Fruit fly (Drosophila melanogaster) whole organism, pupa: ENCODE measurements around the gene CG46317.

ENCODE experiments used
- CG10348 ChIP-seq: fragments of 200-800 bp; sonication (Bioruptor generic); IDR thresholded peaks from 2 replicates; pipeline ENCODE4 v1.3.6; 2022; ENCODE audit warnings: missing biosample characterization, missing genetic modification characterization
- CG12605 ChIP-seq: fragments of 200-800 bp; sonication (Bioruptor generic); IDR thresholded peaks from 2 replicates; pipeline ENCODE4 v1.3.6; 2022; ENCODE audit warnings: missing biosample characterization, missing genetic modification characterization
- CG13204 ChIP-seq: fragments of 200-800 bp; sonication (Bioruptor generic); optimal IDR thresholded peaks from 2 replicates; lab custom pipeline; 2018; ENCODE audit warnings: missing biosample characterization, mild to moderate bottlenecking, missing genetic modification characterization, moderate library complexity
- CG14655 ChIP-seq: fragments of 200-800 bp; sonication (Bioruptor generic); optimal IDR thresholded peaks from 3 replicates; lab custom pipeline; 2017; ENCODE audit warnings: mild to moderate bottlenecking, missing biosample characterization, missing genetic modification reagents, missing genetic modification characterization
- CG15710 ChIP-seq: fragments of 200-800 bp; sonication (Bioruptor generic); optimal IDR thresholded peaks from 2 replicates; lab custom pipeline; 2018; ENCODE audit warnings: missing biosample characterization, mild to moderate bottlenecking, missing genetic modification characterization, moderate library complexity
- CG17806 ChIP-seq: fragments of 200-800 bp; sonication (Bioruptor generic); optimal IDR thresholded peaks from 2 replicates; lab custom pipeline; 2018; ENCODE audit warnings: missing biosample characterization, mild to moderate bottlenecking, missing genetic modification characterization, moderate library complexity
- CG32121 ChIP-seq: fragments of 200-800 bp; sonication (Bioruptor generic); IDR thresholded peaks from 2 replicates; pipeline ENCODE4 v1.3.6; 2022; ENCODE audit warnings: missing biosample characterization, missing genetic modification characterization
- CG34367 ChIP-seq: fragments of 200-800 bp; sonication (Bioruptor generic); optimal IDR thresholded peaks from 2 replicates; lab custom pipeline; 2018; ENCODE audit warnings: missing biosample characterization, mild to moderate bottlenecking, missing genetic modification characterization
- CG4496 ChIP-seq: fragments of 200-800 bp; sonication (Bioruptor generic); IDR thresholded peaks from 3 replicates; pipeline ENCODE4 v1.3.6; 2022; ENCODE audit warnings: missing biosample characterization, missing genetic modification characterization
- CG8159 ChIP-seq: fragments of 200-800 bp; sonication (Bioruptor generic); optimal IDR thresholded peaks from 3 replicates; lab custom pipeline; 2018; ENCODE audit warnings: missing biosample characterization, mild to moderate bottlenecking, missing genetic modification characterization, moderate library complexity
- CG8301 ChIP-seq: fragments of 200-800 bp; sonication (Bioruptor generic); optimal IDR thresholded peaks from 2 replicates; lab custom pipeline; 2018; ENCODE audit warnings: missing biosample characterization, mild to moderate bottlenecking, missing genetic modification characterization
- CG9948 ChIP-seq: fragments of 200-800 bp; sonication (Bioruptor generic); optimal IDR thresholded peaks from 2 replicates; lab custom pipeline; 2018; ENCODE audit warnings: missing biosample characterization, mild to moderate bottlenecking, missing genetic modification characterization, moderate library complexity
- D1 ChIP-seq: fragments of 200-800 bp; sonication (Bioruptor generic); optimal IDR thresholded peaks from 2 replicates; lab custom pipeline; 2018; ENCODE audit warnings: missing biosample characterization, mild to moderate bottlenecking, missing genetic modification characterization, moderate library complexity
- EcR ChIP-seq: fragments of 200-800 bp; sonication (Bioruptor generic); optimal IDR thresholded peaks from 3 replicates; lab custom pipeline; 2019; ENCODE audit warnings: missing biosample characterization, missing genetic modification characterization, mild to moderate bottlenecking, moderate library complexity, missing genetic modification reagents
- Ets98B ChIP-seq: fragments of 200-800 bp; sonication (Bioruptor generic); IDR thresholded peaks from 2 replicates; pipeline ENCODE4 v1.3.6; 2022; ENCODE audit warnings: missing biosample characterization, missing genetic modification characterization
- Pif1A ChIP-seq: fragments of 200-800 bp; sonication (Bioruptor generic); optimal IDR thresholded peaks from 3 replicates; lab custom pipeline; 2016; ENCODE audit warnings: missing biosample characterization, missing genetic modification characterization
- Pif1B ChIP-seq: fragments of 200-800 bp; sonication (Bioruptor generic); optimal IDR thresholded peaks from 3 replicates; lab custom pipeline; 2016; ENCODE audit warnings: missing biosample characterization, missing genetic modification characterization
- Snoo ChIP-seq: fragments of 200-800 bp; sonication (Bioruptor generic); optimal IDR thresholded peaks from 3 replicates; lab custom pipeline; 2017; ENCODE audit warnings: missing biosample characterization, mild to moderate bottlenecking, missing genetic modification characterization, inconsistent platforms
- fd96Ca ChIP-seq: fragments of 200-800 bp; sonication (Bioruptor generic); IDR thresholded peaks from 3 replicates; pipeline ENCODE4 v1.3.6; 2022; ENCODE audit warnings: missing biosample characterization, missing genetic modification characterization
- gl ChIP-seq: fragments of 200-800 bp; sonication (Bioruptor generic); optimal IDR thresholded peaks from 2 replicates; lab custom pipeline; 2018; ENCODE audit warnings: missing biosample characterization, mild to moderate bottlenecking, missing genetic modification characterization
- rn ChIP-seq: fragments of 200-800 bp; sonication (Bioruptor generic); IDR thresholded peaks from 2 replicates; pipeline ENCODE4 v1.3.6; 2022; ENCODE audit warnings: missing biosample characterization, missing genetic modification characterization

The CG46317 gene

dm6 chrX:14260863-14261262 lies at the start of gene CG46317, which contains the start of gene Tat:
Gene CG46317, plus strand, starts transcription at chrX:14261223.
Gene Tat, plus strand, starts transcription at chrX:14261223.
- TF ChIP-seq CG8159 (no peak), CG14655 (GFP tag; lab: Kevin White, UChicago) (no peak), EcR (GFP tag; lab: Kevin White, UChicago) (no peak), fd96Ca (GFP tag; lab: Robert Waterston, UW) (no peak), CG17806 (tag; lab: Kevin White, UChicago) (no peak), Pif1B (GFP tag; lab: Kevin White, UChicago) (no peak), gl (tag; lab: Kevin White, UChicago) (no peak), CG32121 (GFP tag; lab: Robert Waterston, UW) (no peak), rn (GFP tag; lab: Robert Waterston, UW) (no peak), CG34367 (tag; lab: Kevin White, UChicago) (no peak), Ets98B (no peak), CG4496 (GFP tag; lab: Robert Waterston, UW) (no peak), Pif1A (GFP tag; lab: Kevin White, UChicago) (no peak), CG8301 (no peak)

dm6 chrX:14211250-14211944 lies 49.6 kb upstream of the CG46317 start:
- TF ChIP-seq CG17806 (tag; lab: Kevin White, UChicago): no peak
- TF ChIP-seq Pif1B (GFP tag; lab: Kevin White, UChicago): peak; percentile 49
- TF ChIP-seq CG13204 (GFP tag; lab: Kevin White, UChicago): no peak
- TF ChIP-seq CG4496 (GFP tag; lab: Robert Waterston, UW): peak; percentile 30; the same call in 2 of the 3 replicates
- TF ChIP-seq gl (tag; lab: Kevin White, UChicago): no peak
- no peak for TF ChIP-seq fd96Ca (GFP tag; lab: Robert Waterston, UW)
- TF ChIP-seq CG32121 (GFP tag; lab: Robert Waterston, UW): no peak
- peak; percentile 32 for TF ChIP-seq EcR (GFP tag; lab: Kevin White, UChicago)
- TF ChIP-seq CG14655 (GFP tag; lab: Kevin White, UChicago): peak; percentile 65
- peak; percentile 9 for TF ChIP-seq CG15710 (tag; lab: Kevin White, UChicago)
- TF ChIP-seq CG12605: 0 out of 2 replicates have a peak, but pooled peaks have one; percentile 32
- peak; percentile 45 for TF ChIP-seq Pif1A (GFP tag; lab: Kevin White, UChicago)
- TF ChIP-seq rn (GFP tag; lab: Robert Waterston, UW): no peak
- peak; percentile 48 for TF ChIP-seq CG8301
- no peak for TF ChIP-seq D1 (tag; lab: Kevin White, UChicago)
- TF ChIP-seq Snoo (tag; lab: Kevin White, UChicago): no peak
- no peak; the same call in 1 of the 2 replicates for TF ChIP-seq Ets98B
- TF ChIP-seq CG9948 (tag; lab: Kevin White, UChicago): peak; percentile 48
- peak; percentile 43 for TF ChIP-seq CG8159
- TF ChIP-seq CG34367 (tag; lab: Kevin White, UChicago): peak; percentile 36
- TF ChIP-seq, all 21 proteins: peak for 11

- TF ChIP-seq EcR (GFP tag; lab: Kevin White, UChicago): peak; percentile 54
- peak; percentile 21 for TF ChIP-seq CG13204 (GFP tag; lab: Kevin White, UChicago)
- TF ChIP-seq CG14655 (GFP tag; lab: Kevin White, UChicago): no peak
- no peak; the same call in 2 of the 3 replicates for TF ChIP-seq CG4496 (GFP tag; lab: Robert Waterston, UW)
- no peak for TF ChIP-seq CG32121 (GFP tag; lab: Robert Waterston, UW)
- TF ChIP-seq CG8301: no peak
- 0 out of 2 replicates have a peak, but pooled peaks have one; percentile 17 for TF ChIP-seq CG12605
- TF ChIP-seq CG15710 (tag; lab: Kevin White, UChicago): no peak
- TF ChIP-seq Ets98B: peak; percentile 9; the same call in 1 of the 2 replicates
Observed at dm6 chrX:14212147-14212792, 48.8 kb upstream of the CG46317 start.

- TF ChIP-seq CG8159 (no peak), CG4496 (GFP tag; lab: Robert Waterston, UW) (peak; percentile 43; the same call in 1 of the 3 replicates), Pif1B (GFP tag; lab: Kevin White, UChicago) (no peak), CG34367 (tag; lab: Kevin White, UChicago) (no peak), CG8301 (peak; percentile 44), CG13204 (GFP tag; lab: Kevin White, UChicago) (no peak), D1 (tag; lab: Kevin White, UChicago) (no peak), CG15710 (tag; lab: Kevin White, UChicago) (peak; percentile 17), gl (tag; lab: Kevin White, UChicago) (no peak), Pif1A (GFP tag; lab: Kevin White, UChicago) (peak; percentile 41), CG9948 (tag; lab: Kevin White, UChicago) (peak; percentile 10), EcR (GFP tag; lab: Kevin White, UChicago) (no peak), CG32121 (GFP tag; lab: Robert Waterston, UW) (no peak), CG12605 (0 out of 2 replicates have a peak, but pooled peaks have one; percentile 30), Snoo (tag; lab: Kevin White, UChicago) (no peak), CG10348 (GFP tag; lab: Robert Waterston, UW) (no peak), CG14655 (GFP tag; lab: Kevin White, UChicago) (peak; percentile 60), fd96Ca (GFP tag; lab: Robert Waterston, UW) (peak; percentile 54; the same call in 1 of the 3 replicates), rn (GFP tag; lab: Robert Waterston, UW) (no peak), Ets98B (peak; percentile 46), CG17806 (tag; lab: Kevin White, UChicago) (peak; percentile 15)
Observed at dm6 chrX:14213509-14214154, 47.4 kb upstream of the CG46317 start.
